Comparison of ENCODE assay signal across 4 worm cellular contexts in genomic region chrX:7951578-7951977, ce11.
TF ChIP-seq lines count a peak whose summit lies in the region.

No protein-coding gene starts in this region.

TF ChIP-seq in whole organism, L2 larva, 48 proteins besides CTCF, POLR2A, EP300 and RAD21 (continued from another document):
- TF ChIP-seq unc-55 (GFP tag; optimal IDR thresholded peaks at IDR 0.05; lab: Kevin White, UChicago) (peak; percentile 77), elt-3 (tag; optimal IDR thresholded peaks at IDR 0.05; lab: Kevin White, UChicago) (no peak), snpc-4 (tag; optimal IDR thresholded peaks at IDR 0.05; lab: Kevin White, UChicago) (no peak), unc-62 (GFP tag; optimal IDR thresholded peaks at IDR 0.05; lab: Kevin White, UChicago) (no peak), ztf-1 (GFP tag; conservative IDR thresholded peaks at IDR 0.05; lab: Robert Waterston, UW) (no peak), R02D3.7 (tag; optimal IDR thresholded peaks at IDR 0.05; lab: Kevin White, UChicago) (no peak), crh-2 (tag; optimal IDR thresholded peaks at IDR 0.05; lab: Kevin White, UChicago) (peak; percentile 82), nhr-10 (tag; optimal IDR thresholded peaks at IDR 0.05; lab: Kevin White, UChicago) (no peak), aly-2 (tag; optimal IDR thresholded peaks at IDR 0.05; lab: Kevin White, UChicago) (no peak), fos-1 (tag; optimal IDR thresholded peaks at IDR 0.05; lab: Kevin White, UChicago) (peak; percentile 23), C34F6.9 (tag; optimal IDR thresholded peaks at IDR 0.05; lab: Kevin White, UChicago) (peak; percentile 93), ztf-11 (tag; optimal IDR thresholded peaks at IDR 0.05; lab: Kevin White, UChicago) (no peak), nhr-11 (tag; optimal IDR thresholded peaks at IDR 0.05; lab: Kevin White, UChicago) (no peak), nhr-25 (tag; optimal IDR thresholded peaks at IDR 0.05; lab: Kevin White, UChicago) (peak; percentile 61), sma-9 (GFP tag; optimal IDR thresholded peaks at IDR 0.05; lab: Kevin White, UChicago) (peak; percentile 86), sma-9 (tag; optimal IDR thresholded peaks at IDR 0.05; lab: Kevin White, UChicago) (no peak), ama-1 (optimal IDR thresholded peaks at IDR 0.05; lab: Kevin White, UChicago) (no peak), unc-39 (tag; optimal IDR thresholded peaks at IDR 0.05; lab: Kevin White, UChicago) (no peak), nhr-6 (tag; optimal IDR thresholded peaks at IDR 0.05; lab: Kevin White, UChicago) (peak; percentile 77), sem-4 (tag; optimal IDR thresholded peaks at IDR 0.05; lab: Kevin White, UChicago) (peak; percentile 81), nhr-129 (tag; optimal IDR thresholded peaks at IDR 0.05; lab: Kevin White, UChicago) (peak; percentile 91), zag-1 (tag; optimal IDR thresholded peaks at IDR 0.05; lab: Kevin White, UChicago) (peak; percentile 71), mbf-1 (tag; optimal IDR thresholded peaks at IDR 0.05; lab: Kevin White, UChicago) (no peak), nhr-237 (tag; optimal IDR thresholded peaks at IDR 0.05; lab: Kevin White, UChicago) (no peak), egl-27 (tag; optimal IDR thresholded peaks at IDR 0.05; lab: Kevin White, UChicago) (peak; percentile 53), ZK546.5 (tag; optimal IDR thresholded peaks at IDR 0.05; lab: Kevin White, UChicago) (no peak)

TF ChIP-seq in whole organism, L4 larva, 104 proteins besides CTCF, POLR2A, EP300 and RAD21 (continued from another document and continues in another):
- TF ChIP-seq F37D6.2 (tag; optimal IDR thresholded peaks at IDR 0.05; lab: Kevin White, UChicago) (peak; percentile 80), hmg-1.1 (GFP tag; IDR thresholded peaks at IDR 0.05; lab: Robert Waterston, UW) (peak; percentile 90), daf-12 (tag; optimal IDR thresholded peaks at IDR 0.05; lab: Kevin White, UChicago) (no peak), ctbp-1 (GFP tag; IDR thresholded peaks at IDR 0.05; lab: Robert Waterston, UW) (peak; percentile 83), mdl-1 (tag; optimal IDR thresholded peaks at IDR 0.05; lab: Kevin White, UChicago) (peak; percentile 52 to 85), aha-1 (tag; lab: Kevin White, UChicago) (peak; percentile 99), dpl-1 (GFP tag; optimal IDR thresholded peaks at IDR 0.05; lab: Kevin White, UChicago) (peak; percentile 38), D1046.2 (GFP tag; IDR thresholded peaks at IDR 0.05; lab: Robert Waterston, UW) (0 out of 2 replicates have a peak, but pooled peaks have one; percentile 37), R02D3.7 (tag; optimal IDR thresholded peaks at IDR 0.05; lab: Kevin White, UChicago) (no peak), lsy-2 (tag; optimal IDR thresholded peaks at IDR 0.05; lab: Kevin White, UChicago) (peak in 1 of 2 experiments; percentile 80), F49E8.2 (tag; optimal IDR thresholded peaks at IDR 0.05; lab: Kevin White, UChicago; ENCODE audit: borderline replicate concordance) (no peak), daf-8 (GFP tag; IDR thresholded peaks at IDR 0.05; lab: Robert Waterston, UW) (no peak), ceh-82 (tag; optimal IDR thresholded peaks at IDR 0.05; lab: Kevin White, UChicago) (no peak), mxl-3 (GFP tag; optimal IDR thresholded peaks at IDR 0.05; lab: Kevin White, UChicago) (peak; percentile 81), lin-38 (GFP tag; IDR thresholded peaks at IDR 0.05; lab: Robert Waterston, UW) (no peak), skn-1 (tag; optimal IDR thresholded peaks at IDR 0.05; lab: Kevin White, UChicago) (no peak), ztf-7 (tag; optimal IDR thresholded peaks at IDR 0.05; lab: Kevin White, UChicago) (peak; percentile 61), egl-43 (GFP tag; IDR thresholded peaks at IDR 0.05; lab: Robert Waterston, UW) (peak; percentile 82), set-16 (GFP tag; IDR thresholded peaks at IDR 0.05; lab: Robert Waterston, UW) (peak; percentile 83), dmd-6 (GFP tag; IDR thresholded peaks at IDR 0.05; lab: Robert Waterston, UW) (peak; percentile 92), mdt-29 (GFP tag; IDR thresholded peaks at IDR 0.05; lab: Robert Waterston, UW) (peak; percentile 88), ZK337.2 (GFP tag; IDR thresholded peaks at IDR 0.05; lab: Robert Waterston, UW) (no peak), spr-1 (tag; optimal IDR thresholded peaks at IDR 0.05; lab: Kevin White, UChicago) (peak; percentile 48), php-3 (GFP tag; IDR thresholded peaks at IDR 0.05; lab: Robert Waterston, UW) (peak; percentile 78), mes-2 (tag; optimal IDR thresholded peaks at IDR 0.05; lab: Kevin White, UChicago; ENCODE audit: poor library complexity, severe bottlenecking) (peak; percentile 58), zip-11 (GFP tag; IDR thresholded peaks at IDR 0.05; lab: Robert Waterston, UW) (no peak), cey-2 (tag; optimal IDR thresholded peaks at IDR 0.05; lab: Kevin White, UChicago; ENCODE audit: borderline replicate concordance, insufficient read depth) (no peak), nhr-11 (tag; optimal IDR thresholded peaks at IDR 0.05; lab: Kevin White, UChicago) (peak; percentile 83), aly-2 (tag; optimal IDR thresholded peaks at IDR 0.05; lab: Kevin White, UChicago) (no peak), ceh-32 (tag; optimal IDR thresholded peaks at IDR 0.05; lab: Kevin White, UChicago; ENCODE audit: poor library complexity) (peak; percentile 56), hif-1 (tag; optimal IDR thresholded peaks at IDR 0.05; lab: Kevin White, UChicago) (peak; percentile 48 to 91), mxl-2 (GFP tag; conservative IDR thresholded peaks at IDR 0.05; lab: Robert Waterston, UW) (no peak), hlh-30 (tag; optimal IDR thresholded peaks at IDR 0.05; lab: Kevin White, UChicago; ENCODE audit: insufficient read depth) (peak; percentile 99), mep-1 (tag; optimal IDR thresholded peaks at IDR 0.05; lab: Kevin White, UChicago) (peak; percentile 82), F44E2.7 (GFP tag; IDR thresholded peaks at IDR 0.05; lab: Robert Waterston, UW) (no peak), jun-1 (tag; optimal IDR thresholded peaks at IDR 0.05; lab: Kevin White, UChicago) (no peak)

TF ChIP-seq in whole organism, late embryonic, 69 proteins besides CTCF, POLR2A, EP300 and RAD21 (continued from another document):
- TF ChIP-seq sdc-2 (tag; optimal IDR thresholded peaks at IDR 0.05; lab: Kevin White, UChicago) (peak; percentile 85), unc-86 (tag; optimal IDR thresholded peaks at IDR 0.05; lab: Kevin White, UChicago) (peak; percentile 67), tbx-2 (tag; optimal IDR thresholded peaks at IDR 0.05; lab: Kevin White, UChicago) (peak; percentile 86), unc-55 (GFP tag; optimal IDR thresholded peaks at IDR 0.05; lab: Kevin White, UChicago) (peak; percentile 95), ceh-30 (tag; optimal IDR thresholded peaks at IDR 0.05; lab: Kevin White, UChicago) (peak; percentile 23), ceh-14 (tag; optimal IDR thresholded peaks at IDR 0.05; lab: Kevin White, UChicago) (peak; percentile 82), C08G9.2 (tag; optimal IDR thresholded peaks at IDR 0.05; lab: Kevin White, UChicago) (peak; percentile 63), eyg-1 (tag; optimal IDR thresholded peaks at IDR 0.05; lab: Kevin White, UChicago) (peak; percentile 21), nfya-1 (tag; optimal IDR thresholded peaks at IDR 0.05; lab: Kevin White, UChicago) (peak; percentile 91), gmeb-2 (tag; optimal IDR thresholded peaks at IDR 0.05; lab: Kevin White, UChicago) (no peak), fkh-6 (tag; optimal IDR thresholded peaks at IDR 0.05; lab: Kevin White, UChicago) (peak; percentile 44), dve-1 (tag; optimal IDR thresholded peaks at IDR 0.05; lab: Kevin White, UChicago) (no peak), pros-1 (tag; optimal IDR thresholded peaks at IDR 0.05; lab: Kevin White, UChicago) (peak; percentile 69)
TF ChIP-seq in whole organism, late embryonic: peak in this region for 30.

TF ChIP-seq in whole organism, mixed stage, embryonic, 35 proteins besides CTCF, POLR2A, EP300 and RAD21 (continued from another document):
- TF ChIP-seq elt-1 (tag; optimal IDR thresholded peaks at IDR 0.05; lab: Kevin White, UChicago; ENCODE audit: borderline replicate concordance, insufficient read depth) (peak; percentile 26), ztf-11 (tag; optimal IDR thresholded peaks at IDR 0.05; lab: Kevin White, UChicago) (peak; percentile 60), tbx-8 (GFP tag; optimal IDR thresholded peaks at IDR 0.05; lab: Kevin White, UChicago) (no peak), cnd-1 (tag; optimal IDR thresholded peaks at IDR 0.05; lab: Kevin White, UChicago) (peak; percentile 67), elt-3 (tag; optimal IDR thresholded peaks at IDR 0.05; lab: Kevin White, UChicago) (no peak), ceh-43 (GFP tag; optimal IDR thresholded peaks at IDR 0.05; lab: Kevin White, UChicago) (peak; percentile 66)
